Worm (Caenorhabditis elegans) whole organism, late embryonic: ENCODE results near the gene C44H9.5.

Experiments used
- C08G9.2 ChIP-seq: sonication (generic microtip); optimal IDR thresholded peaks from 2 replicates; lab custom pipeline; 2016; ENCODE audit warnings: mild to moderate bottlenecking, missing genetic modification characterization, moderate library complexity, missing compliant biosample characterization
- F13H6.1 ChIP-seq: sonication (generic microtip); optimal IDR thresholded peaks from 2 replicates; lab custom pipeline; 2016; ENCODE audit warnings: missing genetic modification characterization, missing compliant biosample characterization
- Y22D7AL.16 ChIP-seq: sonication (generic microtip); optimal IDR thresholded peaks from 2 replicates; lab custom pipeline; 2016; ENCODE audit warnings: missing genetic modification characterization, missing compliant biosample characterization
- ahr-1 ChIP-seq: sonication (generic microtip); optimal IDR thresholded peaks from 2 replicates; lab custom pipeline; 2016; ENCODE audit warnings: missing genetic modification characterization, missing compliant biosample characterization
- ama-1 ChIP-seq: fragments of 150-350 bp; optimal IDR thresholded peaks from 2 replicates; lab custom pipeline; 2014
- ceh-14 ChIP-seq: sonication (generic microtip); optimal IDR thresholded peaks from 2 replicates; lab custom pipeline; 2016; ENCODE audit warnings: missing genotype, missing genetic modification characterization, missing compliant biosample characterization
- ceh-18 ChIP-seq: sonication (generic microtip); optimal IDR thresholded peaks from 2 replicates; lab custom pipeline; 2016; ENCODE audit warnings: missing genetic modification characterization, missing compliant biosample characterization
- ceh-19 ChIP-seq: fragments of 200-800 bp; sonication (Bioruptor generic); optimal IDR thresholded peaks from 2 replicates; lab custom pipeline; 2018; ENCODE audit warnings: mild to moderate bottlenecking, missing genetic modification characterization, missing compliant biosample characterization
- ceh-2 ChIP-seq: sonication (generic microtip); optimal IDR thresholded peaks from 2 replicates; lab custom pipeline; 2016; ENCODE audit warnings: missing genotype, missing genetic modification characterization, missing compliant biosample characterization
- ceh-22 ChIP-seq: sonication (generic microtip); optimal IDR thresholded peaks from 2 replicates; lab custom pipeline; 2017; ENCODE audit warnings: missing biosample characterization, missing genetic modification characterization
- ceh-31 ChIP-seq: sonication (generic microtip); optimal IDR thresholded peaks from 2 replicates; lab custom pipeline; 2016; ENCODE audit warnings: missing genetic modification characterization, missing compliant biosample characterization
- ceh-34 ChIP-seq: sonication (generic microtip); optimal IDR thresholded peaks from 2 replicates; lab custom pipeline; 2016; ENCODE audit warnings: mild to moderate bottlenecking, missing genetic modification characterization, missing compliant biosample characterization
- ceh-45 ChIP-seq: fragments of 200-800 bp; sonication (Bioruptor generic); IDR thresholded peaks from 2 replicates; pipeline ENCODE4 v1.3.6; 2022; ENCODE audit warnings: missing genetic modification reagents, missing genetic modification characterization, missing compliant biosample characterization
- ceh-6 ChIP-seq: fragments of 200-800 bp; sonication (Bioruptor generic); optimal IDR thresholded peaks from 2 replicates; lab custom pipeline; 2018; ENCODE audit warnings: mild to moderate bottlenecking, missing genetic modification characterization, missing compliant biosample characterization
- ceh-9 ChIP-seq: sonication (generic microtip); optimal IDR thresholded peaks from 2 replicates; lab custom pipeline; 2016; ENCODE audit warnings: mild to moderate bottlenecking, missing genetic modification characterization, inconsistent platforms, missing compliant biosample characterization
- dmd-4 ChIP-seq: sonication (generic microtip); optimal IDR thresholded peaks from 2 replicates; lab custom pipeline; 2016; ENCODE audit warnings: borderline replicate concordance, missing genetic modification characterization, missing compliant biosample characterization
- elt-2 ChIP-seq: sonication (generic microtip); optimal IDR thresholded peaks from 2 replicates; lab custom pipeline; 2016; ENCODE audit warnings: missing genetic modification reagents, missing genetic modification characterization, missing compliant biosample characterization
- ets-4 ChIP-seq: sonication (generic microtip); optimal IDR thresholded peaks from 2 replicates; lab custom pipeline; 2016; ENCODE audit warnings: missing genetic modification characterization, missing compliant biosample characterization
- fax-1 ChIP-seq: sonication (generic microtip); optimal IDR thresholded peaks from 2 replicates; lab custom pipeline; 2016; ENCODE audit warnings: missing genotype, missing genetic modification characterization, missing compliant biosample characterization
- fkh-6 ChIP-seq: sonication (generic microtip); optimal IDR thresholded peaks from 2 replicates; lab custom pipeline; 2016; ENCODE audit warnings: missing genetic modification characterization, missing compliant biosample characterization
- gmeb-2 ChIP-seq: sonication (generic microtip); optimal IDR thresholded peaks from 2 replicates; lab custom pipeline; 2016; ENCODE audit warnings: missing genetic modification characterization, inconsistent platforms, missing compliant biosample characterization
- hlh-13 ChIP-seq: fragments of 200-800 bp; sonication (Bioruptor generic); optimal IDR thresholded peaks from 2 replicates; lab custom pipeline; 2018; ENCODE audit warnings: mild to moderate bottlenecking, missing genetic modification characterization, missing compliant biosample characterization
- hlh-15 ChIP-seq: sonication (generic microtip); optimal IDR thresholded peaks from 2 replicates; lab custom pipeline; 2016; ENCODE audit warnings: missing genetic modification characterization, missing compliant biosample characterization
- hlh-6 ChIP-seq: sonication (generic microtip); optimal IDR thresholded peaks from 2 replicates; lab custom pipeline; 2016; ENCODE audit warnings: missing genotype, missing genetic modification characterization, missing compliant biosample characterization
- hlh-8 ChIP-seq: sonication (generic microtip); optimal IDR thresholded peaks from 2 replicates; lab custom pipeline; 2016; ENCODE audit warnings: missing genotype, missing genetic modification characterization, missing compliant biosample characterization
- lim-6 ChIP-seq: sonication (generic microtip); optimal IDR thresholded peaks from 2 replicates; lab custom pipeline; 2016; ENCODE audit warnings: missing genetic modification characterization, missing compliant biosample characterization
- madf-2 ChIP-seq: sonication (generic microtip); optimal IDR thresholded peaks from 2 replicates; lab custom pipeline; 2017; ENCODE audit warnings: missing genetic modification characterization, missing compliant biosample characterization
- mec-3 ChIP-seq: sonication (generic microtip); optimal IDR thresholded peaks from 2 replicates; lab custom pipeline; 2016; ENCODE audit warnings: borderline replicate concordance, missing genetic modification characterization, missing compliant biosample characterization
- nfya-1 ChIP-seq: sonication (generic microtip); optimal IDR thresholded peaks from 2 replicates; lab custom pipeline; 2017; ENCODE audit warnings: missing genetic modification characterization, mild to moderate bottlenecking, missing compliant biosample characterization, antibody characterized with exemption, moderate library complexity
- nhr-11 ChIP-seq: fragments of 150-350 bp; optimal IDR thresholded peaks from 2 replicates; lab custom pipeline; 2014; ENCODE audit warnings: missing biosample characterization, missing genetic modification characterization
- nhr-232 ChIP-seq: sonication (generic microtip); optimal IDR thresholded peaks from 2 replicates; lab custom pipeline; 2016; ENCODE audit warnings: missing genetic modification characterization, missing compliant biosample characterization
- pax-1 ChIP-seq: fragments of 150-350 bp; optimal IDR thresholded peaks from 2 replicates; lab custom pipeline; 2014; ENCODE audit warnings: missing biosample characterization, missing genetic modification characterization
- pha-4 ChIP-seq: fragments of 150-350 bp; optimal IDR thresholded peaks from 2 replicates; lab custom pipeline; 2018; ENCODE audit warnings: missing biosample characterization, missing genetic modification reagents, missing genetic modification characterization
- pqm-1 ChIP-seq: sonication (generic microtip); optimal IDR thresholded peaks from 2 replicates; lab custom pipeline; 2016; ENCODE audit warnings: missing genetic modification characterization, missing compliant biosample characterization
- pros-1 ChIP-seq: fragments of 150-350 bp; optimal IDR thresholded peaks from 2 replicates; lab custom pipeline; 2014; ENCODE audit warnings: missing biosample characterization, missing genetic modification reagents, missing genetic modification characterization
- ref-2 ChIP-seq: sonication (generic microtip); optimal IDR thresholded peaks from 2 replicates; lab custom pipeline; 2016; ENCODE audit warnings: missing genetic modification characterization, missing compliant biosample characterization
- rnt-1 ChIP-seq: sonication (generic microtip); optimal IDR thresholded peaks from 2 replicates; lab custom pipeline; 2016; ENCODE audit warnings: missing genetic modification characterization, missing compliant biosample characterization
- sdc-2 ChIP-seq: sonication (generic microtip); optimal IDR thresholded peaks from 2 replicates; lab custom pipeline; 2016; ENCODE audit warnings: missing genotype, missing genetic modification characterization, missing compliant biosample characterization
- sox-2 ChIP-seq: fragments of 200-800 bp; sonication (Bioruptor generic); IDR thresholded peaks from 2 replicates; pipeline ENCODE4 v1.3.6; 2022; ENCODE audit warnings: missing genetic modification reagents, missing genetic modification characterization, missing compliant biosample characterization
- sox-4 ChIP-seq: sonication (generic microtip); optimal IDR thresholded peaks from 2 replicates; lab custom pipeline; 2017; ENCODE audit warnings: mild to moderate bottlenecking, missing genetic modification characterization, inconsistent platforms, missing compliant biosample characterization
- tbx-2 ChIP-seq: sonication (generic microtip); optimal IDR thresholded peaks from 2 replicates; lab custom pipeline; 2016; ENCODE audit warnings: missing genetic modification characterization, missing compliant biosample characterization
- tbx-7 ChIP-seq: sonication (generic microtip); optimal IDR thresholded peaks from 2 replicates; lab custom pipeline; 2016; ENCODE audit warnings: missing genotype, missing genetic modification characterization, missing compliant biosample characterization
- ttx-3 ChIP-seq: sonication (generic microtip); optimal IDR thresholded peaks from 2 replicates; lab custom pipeline; 2016; ENCODE audit warnings: missing genetic modification reagents, missing genetic modification characterization, missing compliant biosample characterization
- unc-3 ChIP-seq, 2 experiments: fragments of 200-800 bp in 1 of 2; sonication (Bioruptor generic) in 1 of 2; sonication (generic microtip) in 1 of 2; conservative IDR thresholded peaks in 1 of 2; optimal IDR thresholded peaks in 1 of 2; 2 replicates each; pipeline versions ENCODE4 v1.3.6 to Lab custom; 2016 to 2022; ENCODE audit warnings: missing compliant biosample characterization in 2 of 2, missing genetic modification characterization in 2 of 2, missing genetic modification reagents in 1 of 2
- unc-42 ChIP-seq: sonication (generic microtip); optimal IDR thresholded peaks from 2 replicates; lab custom pipeline; 2016; ENCODE audit warnings: missing genotype, missing genetic modification characterization, missing compliant biosample characterization
- unc-86 ChIP-seq: sonication (generic microtip); optimal IDR thresholded peaks from 2 replicates; lab custom pipeline; 2016; ENCODE audit warnings: missing genetic modification characterization, missing compliant biosample characterization
- zip-5 ChIP-seq: sonication (generic microtip); optimal IDR thresholded peaks from 2 replicates; lab custom pipeline; 2016; ENCODE audit warnings: missing genetic modification characterization, missing compliant biosample characterization
- ztf-16 ChIP-seq: sonication (generic microtip); optimal IDR thresholded peaks from 2 replicates; lab custom pipeline; 2017; ENCODE audit warnings: missing genetic modification characterization, missing compliant biosample characterization

C44H9.5 gene

DNA sequence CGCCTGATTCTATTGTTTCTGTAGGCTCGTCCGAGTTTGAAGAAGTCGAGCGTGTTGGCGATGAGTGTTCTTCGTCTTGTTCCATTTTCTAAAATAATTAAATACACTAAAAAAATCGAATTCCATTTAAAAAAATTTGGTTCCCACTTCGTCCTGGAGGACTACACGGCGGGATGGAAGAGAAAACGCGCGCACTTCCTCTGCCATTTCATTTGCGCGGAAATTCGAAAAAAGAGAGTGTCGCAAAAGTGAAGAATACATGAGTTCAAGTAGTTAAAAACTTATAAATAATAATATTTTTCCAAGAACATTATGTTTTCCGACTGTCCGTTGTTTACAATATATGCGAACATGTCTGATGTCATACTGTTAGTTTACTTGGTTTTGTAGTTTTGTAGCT is 20.3 kb upstream of the C44H9.5 start, which contains the start of gene T07F10.3:
TSS of gene T07F10.3 (minus strand) at position 98 of the 400 bp plus-strand sequence.
- TF ChIP-seq ceh-18 (tag; lab: Kevin White, UChicago): peak; percentile 38
- TF ChIP-seq ceh-9 (tag; lab: Kevin White, UChicago): no peak
- TF ChIP-seq nhr-232 (tag; lab: Kevin White, UChicago): no peak
- peak; percentile 63 for TF ChIP-seq elt-2
- TF ChIP-seq unc-3 (GFP tag; conservative IDR thresholded peaks at IDR 0.05; lab: Robert Waterston, UW): peak; percentile 33; the same call in 1 of the 2 replicates
- no peak for TF ChIP-seq unc-3 (tag; optimal IDR thresholded peaks at IDR 0.05; lab: Kevin White, UChicago)
- TF ChIP-seq ahr-1 (tag; lab: Kevin White, UChicago): peak; percentile 66
- TF ChIP-seq ceh-14 (tag; lab: Kevin White, UChicago): peak; percentile 79
- peak; percentile 96 for TF ChIP-seq ref-2
- TF ChIP-seq pax-1 (tag; lab: Kevin White, UChicago): no peak
- TF ChIP-seq rnt-1: peak; percentile 81
- no peak for TF ChIP-seq ceh-45 (GFP tag; lab: Robert Waterston, UW)
- TF ChIP-seq unc-86 (tag; lab: Kevin White, UChicago): peak; percentile 66
- peak; percentile 84 for TF ChIP-seq fax-1
- TF ChIP-seq zip-5 (tag; lab: Kevin White, UChicago): peak; percentile 92
- peak; percentile 99 for TF ChIP-seq ceh-31 (tag; lab: Kevin White, UChicago)
- TF ChIP-seq sdc-2: peak; percentile 55
- TF ChIP-seq ceh-2 (tag; lab: Kevin White, UChicago): peak; percentile 96
- peak; percentile 50 for TF ChIP-seq hlh-6 (tag; lab: Kevin White, UChicago)
- TF ChIP-seq dmd-4 (tag; lab: Kevin White, UChicago): no peak
- peak; percentile 35 for TF ChIP-seq hlh-15 (tag; lab: Kevin White, UChicago)
- peak; percentile 22 for TF ChIP-seq ztf-16 (tag; lab: Kevin White, UChicago)
- TF ChIP-seq fkh-6 (tag; lab: Kevin White, UChicago): peak; percentile 63
- no peak for TF ChIP-seq nhr-11 (tag; lab: Kevin White, UChicago)
- TF ChIP-seq tbx-7: peak; percentile 98
- no peak for TF ChIP-seq pha-4
- TF ChIP-seq madf-2: peak; percentile 54
- TF ChIP-seq pqm-1 (tag; lab: Kevin White, UChicago): peak; percentile 74
- TF ChIP-seq ceh-34 (tag; lab: Kevin White, UChicago): peak; percentile 62
- TF ChIP-seq sox-4 (tag; lab: Kevin White, UChicago): no peak
- TF ChIP-seq C08G9.2 (tag; lab: Kevin White, UChicago): peak; percentile 99
- TF ChIP-seq ceh-6: no peak
- no peak for TF ChIP-seq ama-1 (lab: Kevin White, UChicago)
- peak; percentile 86 for TF ChIP-seq F13H6.1 (tag; lab: Kevin White, UChicago)
- TF ChIP-seq ceh-19: no peak
- TF ChIP-seq lim-6 (tag; lab: Kevin White, UChicago): peak; percentile 86
- no peak for TF ChIP-seq ceh-22 (tag; lab: Kevin White, UChicago)
- TF ChIP-seq unc-42 (tag; lab: Kevin White, UChicago): peak; percentile 37
- TF ChIP-seq sox-2: no peak
- peak; percentile 99 for TF ChIP-seq ets-4 (tag; lab: Kevin White, UChicago)
- peak; percentile 15 for TF ChIP-seq hlh-13 (GFP tag; lab: Kevin White, UChicago)
- TF ChIP-seq gmeb-2 (tag; lab: Kevin White, UChicago): peak; percentile 18
- peak; percentile 35 for TF ChIP-seq Y22D7AL.16 (tag; lab: Kevin White, UChicago)
- TF ChIP-seq pros-1 (tag; lab: Kevin White, UChicago): no peak
- TF ChIP-seq nfya-1 (tag; lab: Kevin White, UChicago): peak; percentile 35
- TF ChIP-seq tbx-2 (tag; lab: Kevin White, UChicago): peak; percentile 97
- TF ChIP-seq ttx-3 (tag; lab: Kevin White, UChicago): peak; percentile 21
- peak; percentile 94 for TF ChIP-seq mec-3 (tag; lab: Kevin White, UChicago)
- TF ChIP-seq hlh-8: peak; percentile 84
